Fruit fly (Drosophila melanogaster): ENCODE data around the gene Cap-D3.

DNA sequence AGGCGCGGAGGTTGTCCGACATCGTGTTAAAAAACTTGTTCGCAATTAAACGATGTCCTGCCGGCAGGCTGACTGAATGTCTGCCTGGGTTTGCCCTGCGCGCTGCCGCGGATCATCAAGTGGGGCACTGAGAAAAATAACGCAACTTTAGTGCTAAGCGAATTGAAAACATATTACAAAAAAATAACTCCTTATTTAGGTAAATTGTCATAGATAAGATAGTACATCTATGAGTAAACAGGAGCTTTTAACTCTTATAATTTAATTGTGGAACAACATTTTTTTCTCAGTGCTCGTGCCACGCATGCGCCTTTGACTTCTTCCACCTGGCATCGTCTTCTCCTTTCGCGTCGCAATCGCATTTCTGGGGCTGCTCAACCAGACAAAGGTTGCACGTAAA lies 45.7 kb upstream of the Cap-D3 start:
- TF ChIP-seq CG16779 (tag; optimal IDR thresholded peaks at IDR 0.05) (peak; percentile 7), CG6163 (GFP tag; IDR thresholded peaks at IDR 0.05) (peak; percentile 74; the same call in 2 of the 3 replicates), CG3032 (tag; optimal IDR thresholded peaks at IDR 0.05) (peak; percentile 84), CG8319 (GFP tag; optimal IDR thresholded peaks at IDR 0.05) (peak; percentile 58), OdsH (GFP tag; optimal IDR thresholded peaks at IDR 0.05) (peak; percentile 59)

Data from whole organism, prepupa.